Worm (Caenorhabditis elegans) whole organism, L4 larva: ENCODE results near the gene T01D3.1.
A peak's percentile ranks its signal among the peaks of the same experiment; 100 is the strongest.

Source experiments
- F44E2.7 ChIP-seq: fragments of 200-800 bp; sonication (Bioruptor generic); IDR thresholded peaks from 2 replicates; pipeline ENCODE4 v2.1.2; 2022; ENCODE audit warnings: missing genetic modification characterization, missing compliant biosample characterization
- T26A8.4 ChIP-seq: fragments of 200-800 bp; sonication (Bioruptor generic); IDR thresholded peaks from 2 replicates; pipeline ENCODE4 v1.3.6; 2022; ENCODE audit warnings: missing genetic modification characterization, missing compliant biosample characterization
- aha-1 ChIP-seq: fragments of 150-350 bp; peaks from one replicate; lab custom pipeline; 2014; ENCODE audit warnings: missing biosample characterization, missing genetic modification characterization
- attf-4 ChIP-seq: sonication (generic microtip); optimal IDR thresholded peaks from 3 replicates; lab custom pipeline; 2017; ENCODE audit warnings: missing biosample characterization, missing genetic modification characterization
- ceh-28 ChIP-seq: fragments of 150-350 bp; optimal IDR thresholded peaks from 2 replicates; lab custom pipeline; 2014; ENCODE audit warnings: missing biosample characterization, missing genetic modification reagents, missing genetic modification characterization
- ctbp-1 ChIP-seq: fragments of 200-800 bp; sonication (Bioruptor generic); IDR thresholded peaks from 2 replicates; pipeline ENCODE4 v1.3.6; 2022; ENCODE audit warnings: missing genetic modification reagents, missing genetic modification characterization, missing compliant biosample characterization
- daf-16 ChIP-seq, 3 experiments: sonication (generic microtip); optimal IDR thresholded peaks; 2 replicates each; lab custom pipeline; 2016 to 2017; ENCODE audit warnings: missing genetic modification characterization in 3 of 3, missing genetic modification reagents in 3 of 3, mild to moderate bottlenecking in 2 of 3, missing compliant biosample characterization in 2 of 3, missing biosample characterization in 1 of 3, moderate library complexity in 1 of 3
- dmd-6 ChIP-seq: fragments of 200-800 bp; sonication (Bioruptor generic); IDR thresholded peaks from 2 replicates; pipeline ENCODE4 v1.3.6; 2022; ENCODE audit warnings: missing genetic modification reagents, missing genetic modification characterization, missing compliant biosample characterization
- dmd-8 ChIP-seq: fragments of 200-800 bp; sonication (Bioruptor generic); IDR thresholded peaks from 2 replicates; pipeline ENCODE4 v1.3.6; 2022; ENCODE audit warnings: missing genetic modification characterization, missing compliant biosample characterization
- dpl-1 ChIP-seq: fragments of 150-350 bp; optimal IDR thresholded peaks from 2 replicates; lab custom pipeline; 2014; ENCODE audit warnings: missing biosample characterization, missing genetic modification reagents, missing genetic modification characterization
- dve-1 ChIP-seq: sonication (generic microtip); optimal IDR thresholded peaks from 2 replicates; lab custom pipeline; 2017; ENCODE audit warnings: antibody characterized with exemption, mild to moderate bottlenecking, missing genetic modification characterization, missing compliant biosample characterization; ENCODE audit not compliant: insufficient read depth
- egl-43 ChIP-seq: fragments of 200-800 bp; sonication (Bioruptor generic); IDR thresholded peaks from 2 replicates; pipeline ENCODE4 v1.3.6; 2022; ENCODE audit warnings: missing genetic modification reagents, missing genetic modification characterization, missing compliant biosample characterization
- fos-1 ChIP-seq: fragments of 150-350 bp; optimal IDR thresholded peaks from 2 replicates; lab custom pipeline; 2014; ENCODE audit warnings: missing biosample characterization, missing genetic modification characterization
- gei-8 ChIP-seq: fragments of 200-800 bp; sonication (Bioruptor generic); optimal IDR thresholded peaks from 2 replicates; lab custom pipeline; 2018; ENCODE audit warnings: mild to moderate bottlenecking, missing genetic modification characterization, missing compliant biosample characterization
- hlh-11 ChIP-seq: fragments of 200-800 bp; sonication (Bioruptor generic); optimal IDR thresholded peaks from 2 replicates; lab custom pipeline; 2018; ENCODE audit warnings: mild to moderate bottlenecking, missing genetic modification characterization, missing compliant biosample characterization
- lin-15B ChIP-seq: fragments of 150-350 bp; sonication (generic microtip); optimal IDR thresholded peaks from 3 replicates; lab custom pipeline; 2014; ENCODE audit warnings: missing biosample characterization, missing genetic modification characterization
- lin-29 ChIP-seq: fragments of 200-800 bp; sonication (Bioruptor generic); IDR thresholded peaks from 2 replicates; pipeline ENCODE4 v1.3.6; 2022; ENCODE audit warnings: missing genetic modification reagents, missing genetic modification characterization, missing compliant biosample characterization
- lir-3 ChIP-seq: sonication (generic microtip); optimal IDR thresholded peaks from 2 replicates; lab custom pipeline; 2016; ENCODE audit warnings: mild to moderate bottlenecking, missing genetic modification characterization, missing compliant biosample characterization
- mdt-29 ChIP-seq: fragments of 200-800 bp; sonication (Bioruptor generic); IDR thresholded peaks from 2 replicates; pipeline ENCODE4 v1.3.6; 2022; ENCODE audit warnings: missing genetic modification reagents, missing genetic modification characterization, missing compliant biosample characterization
- mes-2 ChIP-seq: sonication (generic microtip); optimal IDR thresholded peaks from 2 replicates; lab custom pipeline; 2016; ENCODE audit warnings: missing genotype, mild to moderate bottlenecking, missing genetic modification characterization, missing compliant biosample characterization; ENCODE audit not compliant: poor library complexity, severe bottlenecking
- nhr-10 ChIP-seq: fragments of 150-350 bp; optimal IDR thresholded peaks from 2 replicates; lab custom pipeline; 2014; ENCODE audit warnings: missing biosample characterization, missing genetic modification characterization
- nhr-11 ChIP-seq: fragments of 150-350 bp; optimal IDR thresholded peaks from 2 replicates; lab custom pipeline; 2014; ENCODE audit warnings: missing biosample characterization, missing genetic modification characterization
- nhr-28 ChIP-seq: fragments of 150-350 bp; optimal IDR thresholded peaks from 2 replicates; lab custom pipeline; 2014; ENCODE audit warnings: missing biosample characterization, missing genetic modification characterization
- nhr-42 ChIP-seq: fragments of 200-800 bp; sonication (Bioruptor generic); IDR thresholded peaks from 2 replicates; pipeline ENCODE4 v1.3.6; 2022; ENCODE audit warnings: missing genetic modification characterization, missing compliant biosample characterization
- nhr-6 ChIP-seq: fragments of 150-350 bp; optimal IDR thresholded peaks from 2 replicates; lab custom pipeline; 2014; ENCODE audit warnings: missing biosample characterization, missing genetic modification characterization
- nhr-77 ChIP-seq: fragments of 150-350 bp; optimal IDR thresholded peaks from 2 replicates; lab custom pipeline; 2014; ENCODE audit warnings: missing biosample characterization, missing genetic modification characterization
- php-3 ChIP-seq: fragments of 200-800 bp; sonication (Bioruptor generic); IDR thresholded peaks from 2 replicates; pipeline ENCODE4 v1.3.6; 2022; ENCODE audit warnings: missing genetic modification reagents, missing genetic modification characterization, missing compliant biosample characterization
- pqm-1 ChIP-seq: sonication (generic microtip); optimal IDR thresholded peaks from 2 replicates; lab custom pipeline; 2017; ENCODE audit warnings: missing biosample characterization, missing genetic modification characterization
- saeg-2 ChIP-seq: fragments of 200-800 bp; sonication (Bioruptor generic); IDR thresholded peaks from 2 replicates; pipeline ENCODE4 v1.3.6; 2022; ENCODE audit warnings: missing genetic modification reagents, missing genetic modification characterization, missing compliant biosample characterization
- spr-3 ChIP-seq: fragments of 200-800 bp; sonication (Bioruptor generic); optimal IDR thresholded peaks from 2 replicates; lab custom pipeline; 2018; ENCODE audit warnings: mild to moderate bottlenecking, missing genetic modification characterization, missing compliant biosample characterization
- unc-130 ChIP-seq: sonication (generic microtip); optimal IDR thresholded peaks from 2 replicates; lab custom pipeline; 2016; ENCODE audit warnings: missing genetic modification reagents, missing genetic modification characterization, missing compliant biosample characterization
- unc-39 ChIP-seq: sonication (generic microtip); optimal IDR thresholded peaks from 2 replicates; lab custom pipeline; 2017; ENCODE audit warnings: missing biosample characterization, missing genetic modification characterization
- unc-62 ChIP-seq, 3 experiments: fragments of 150-350 bp in 1 of 3; sonication (generic microtip); optimal IDR thresholded peaks in 2 of 3; peaks in 1 of 3; 1 replicate in 1 of 3; 2 replicates in 2 of 3; lab custom pipeline; 2014 to 2017; ENCODE audit warnings: missing biosample characterization in 3 of 3, missing genetic modification characterization in 3 of 3, missing genetic modification reagents in 3 of 3, missing genotype in 1 of 3
- zfp-2 ChIP-seq: sonication (generic microtip); optimal IDR thresholded peaks from 2 replicates; lab custom pipeline; 2016; ENCODE audit warnings: mild to moderate bottlenecking, missing genetic modification characterization, missing compliant biosample characterization
- zip-11 ChIP-seq: fragments of 200-800 bp; sonication (Bioruptor generic); IDR thresholded peaks from 2 replicates; pipeline ENCODE4 v1.3.6; 2022; ENCODE audit warnings: missing genetic modification characterization, missing compliant biosample characterization

Gene T01D3.1

ce11 chrV:13744901-13745300 is 55.2 kb downstream of the T01D3.1 start, which contains the start of gene F35E12.9 (continued):
- TF ChIP-seq daf-16 (GFP tag; optimal IDR thresholded peaks at IDR 0.05; lab: Kevin White, UChicago): no peak
- TF ChIP-seq daf-16 (tag; optimal IDR thresholded peaks at IDR 0.05; lab: Kevin White, UChicago): peak; percentile 85
- no peak for TF ChIP-seq unc-62 (GFP tag; optimal IDR thresholded peaks at IDR 0.05 in 1 of 2; lab: Kevin White, UChicago)
- no peak for TF ChIP-seq unc-62 (tag; optimal IDR thresholded peaks at IDR 0.05; lab: Kevin White, UChicago)
- TF ChIP-seq dmd-8 (GFP tag; lab: Robert Waterston, UW): no peak
- TF ChIP-seq nhr-11 (tag; lab: Kevin White, UChicago): no peak
- TF ChIP-seq mdt-29 (GFP tag; lab: Robert Waterston, UW): no peak
- TF ChIP-seq ceh-28 (tag; lab: Kevin White, UChicago): no peak

ce11 chrV:13748658-13749057 is 59.0 kb downstream of the T01D3.1 start, which contains the start of gene F35E12.10:
TSS of gene F35E12.10 (minus strand) at chrV:13748758.
- TF ChIP-seq nhr-42 (no peak), unc-130 (GFP tag; lab: Kevin White, UChicago) (no peak), unc-62 (GFP tag; optimal IDR thresholded peaks at IDR 0.05 in 1 of 2; lab: Kevin White, UChicago) (peak in 1 of 2 experiments; percentile 37), unc-62 (tag; optimal IDR thresholded peaks at IDR 0.05; lab: Kevin White, UChicago) (no peak), lin-15B (tag; lab: Kevin White, UChicago) (no peak), aha-1 (tag; lab: Kevin White, UChicago) (peak; percentile 69)

ce11 chrV:13751811-13752210 is 62.1 kb downstream of the T01D3.1 start, which contains the start of gene cld-9:
TSS of gene cld-9 (minus strand) at chrV:13751891.
- TF ChIP-seq nhr-11 (tag; lab: Kevin White, UChicago) (no peak), php-3 (GFP tag; lab: Robert Waterston, UW) (0 out of 2 replicates have a peak, but pooled peaks have one; percentile 30), lir-3 (tag; lab: Kevin White, UChicago) (no peak), nhr-77 (tag; lab: Kevin White, UChicago) (peak; percentile 28), fos-1 (tag; lab: Kevin White, UChicago) (no peak), T26A8.4 (GFP tag; lab: Robert Waterston, UW) (no peak), lin-29 (no peak), F44E2.7 (GFP tag; lab: Robert Waterston, UW) (no peak), mes-2 (tag; lab: Kevin White, UChicago) (no peak), spr-3 (no peak), dmd-6 (GFP tag; lab: Robert Waterston, UW) (peak; percentile 65), zfp-2 (no peak), attf-4 (no peak), hlh-11 (tag; lab: Kevin White, UChicago) (peak; percentile 7), saeg-2 (GFP tag; lab: Robert Waterston, UW) (no peak), nhr-10 (tag; lab: Kevin White, UChicago) (no peak), daf-16 (GFP tag; optimal IDR thresholded peaks at IDR 0.05; lab: Kevin White, UChicago) (no peak), daf-16 (tag; optimal IDR thresholded peaks at IDR 0.05; lab: Kevin White, UChicago) (peak; percentile 63), ctbp-1 (GFP tag; lab: Robert Waterston, UW) (no peak), dve-1 (tag; lab: Kevin White, UChicago) (no peak), egl-43 (GFP tag; lab: Robert Waterston, UW) (no peak), unc-39 (tag; lab: Kevin White, UChicago) (no peak), zip-11 (no peak), gei-8 (GFP tag; lab: Kevin White, UChicago) (no peak), nhr-6 (no peak), dpl-1 (GFP tag; lab: Kevin White, UChicago) (no peak), nhr-28 (tag; lab: Kevin White, UChicago) (peak; percentile 0), pqm-1 (tag; lab: Kevin White, UChicago) (peak; percentile 51)
- TF ChIP-seq, all 104 proteins: peak for 7
